Worm (Caenorhabditis elegans) whole organism, L1 larva: Measurements from ENCODE around the gene nhr-110.
A peak's percentile ranks its signal among the peaks of the same experiment; 100 is the strongest.

Experiments
- C04F5.9 ChIP-seq: sonication (generic microtip); optimal IDR thresholded peaks from 2 replicates; lab custom pipeline; 2016; ENCODE audit warnings: missing genetic modification characterization, missing compliant biosample characterization
- F16B12.6 ChIP-seq: fragments of 150-350 bp; optimal IDR thresholded peaks from 2 replicates; lab custom pipeline; 2014; ENCODE audit warnings: missing biosample characterization, missing genetic modification characterization
- blmp-1 ChIP-seq: fragments of 150-350 bp; optimal IDR thresholded peaks from 2 replicates; lab custom pipeline; 2014; ENCODE audit warnings: missing biosample characterization, missing genetic modification characterization
- ceh-88 ChIP-seq: fragments of 200-800 bp; sonication (Bioruptor generic); IDR thresholded peaks from 2 replicates; pipeline ENCODE4 v1.3.6; 2022; ENCODE audit warnings: missing genetic modification characterization, missing compliant biosample characterization
- dsc-1 ChIP-seq: sonication (generic microtip); optimal IDR thresholded peaks from 2 replicates; lab custom pipeline; 2016; ENCODE audit warnings: mild to moderate bottlenecking, missing genetic modification characterization, missing compliant biosample characterization
- efl-3 ChIP-seq: fragments of 200-800 bp; sonication (Bioruptor generic); optimal IDR thresholded peaks from 2 replicates; lab custom pipeline; 2018; ENCODE audit warnings: mild to moderate bottlenecking, missing genetic modification characterization, missing compliant biosample characterization
- ets-5 ChIP-seq: fragments of 200-800 bp; sonication (Bioruptor generic); IDR thresholded peaks from 2 replicates; pipeline ENCODE4 v1.3.6; 2022; ENCODE audit warnings: missing genetic modification characterization, missing compliant biosample characterization
- fkh-4 ChIP-seq: sonication (generic microtip); optimal IDR thresholded peaks from 2 replicates; lab custom pipeline; 2016; ENCODE audit warnings: missing compliant biosample characterization, missing genetic modification characterization, borderline replicate concordance
- fkh-8 ChIP-seq: sonication (generic microtip); optimal IDR thresholded peaks from 2 replicates; lab custom pipeline; 2016; ENCODE audit warnings: mild to moderate bottlenecking, missing genetic modification characterization, missing compliant biosample characterization
- grh-1 ChIP-seq: fragments of 200-800 bp; sonication (Bioruptor generic); IDR thresholded peaks from 2 replicates; pipeline ENCODE4 v1.3.6; 2022; ENCODE audit warnings: missing genetic modification reagents, missing genetic modification characterization, missing compliant biosample characterization
- jun-1 ChIP-seq: fragments of 150-350 bp; optimal IDR thresholded peaks from 2 replicates; lab custom pipeline; 2014; ENCODE audit warnings: missing biosample characterization, missing genetic modification reagents, missing genetic modification characterization
- lin-14 ChIP-seq: fragments of 200-800 bp; sonication (Bioruptor generic); optimal IDR thresholded peaks from 2 replicates; lab custom pipeline; 2018; ENCODE audit warnings: mild to moderate bottlenecking, missing genetic modification characterization, moderate library complexity, missing compliant biosample characterization
- mef-2 ChIP-seq: fragments of 150-350 bp; optimal IDR thresholded peaks from 2 replicates; lab custom pipeline; 2014; ENCODE audit warnings: missing biosample characterization, missing genetic modification characterization
- mep-1 ChIP-seq: fragments of 150-350 bp; optimal IDR thresholded peaks from 2 replicates; lab custom pipeline; 2014; ENCODE audit warnings: missing biosample characterization, missing genetic modification characterization
- nhr-20 ChIP-seq: sonication (generic microtip); optimal IDR thresholded peaks from 2 replicates; lab custom pipeline; 2016; ENCODE audit warnings: mild to moderate bottlenecking, missing genetic modification characterization, missing compliant biosample characterization
- nhr-28 ChIP-seq: fragments of 150-350 bp; optimal IDR thresholded peaks from 2 replicates; lab custom pipeline; 2014; ENCODE audit warnings: missing biosample characterization, missing genetic modification characterization
- nhr-71 ChIP-seq: sonication (generic microtip); optimal IDR thresholded peaks from 2 replicates; lab custom pipeline; 2016; ENCODE audit warnings: mild to moderate bottlenecking, missing genetic modification characterization, moderate library complexity, missing compliant biosample characterization
- nhr-76 ChIP-seq: sonication (generic microtip); optimal IDR thresholded peaks from 2 replicates; lab custom pipeline; 2017; ENCODE audit warnings: missing biosample characterization, missing genetic modification characterization
- nhr-77 ChIP-seq: fragments of 150-350 bp; optimal IDR thresholded peaks from 2 replicates; lab custom pipeline; 2014; ENCODE audit warnings: missing biosample characterization, missing genetic modification characterization
- nhr-85 ChIP-seq: sonication (generic microtip); peaks from one replicate; lab custom pipeline; 2016; ENCODE audit warnings: missing genetic modification characterization, inconsistent platforms, missing compliant biosample characterization
- nhr-90 ChIP-seq: sonication (generic microtip); optimal IDR thresholded peaks from 2 replicates; lab custom pipeline; 2016; ENCODE audit warnings: mild to moderate bottlenecking, missing genetic modification characterization, missing compliant biosample characterization; ENCODE audit not compliant: poor library complexity
- pax-3 ChIP-seq: fragments of 200-800 bp; sonication (Bioruptor generic); optimal IDR thresholded peaks from 2 replicates; lab custom pipeline; 2018; ENCODE audit warnings: mild to moderate bottlenecking, missing genetic modification characterization, moderate library complexity, missing compliant biosample characterization
- rnt-1 ChIP-seq: sonication (generic microtip); optimal IDR thresholded peaks from 2 replicates; lab custom pipeline; 2016; ENCODE audit warnings: mild to moderate bottlenecking, missing genetic modification characterization, moderate library complexity, missing compliant biosample characterization
- unc-98 ChIP-seq: fragments of 200-800 bp; sonication (Bioruptor generic); IDR thresholded peaks from 2 replicates; pipeline ENCODE4 v1.3.6; 2022; ENCODE audit warnings: missing genetic modification characterization, missing compliant biosample characterization
- vab-15 ChIP-seq: sonication (generic microtip); optimal IDR thresholded peaks from 2 replicates; lab custom pipeline; 2017; ENCODE audit warnings: missing genotype, mild to moderate bottlenecking, missing genetic modification characterization, missing compliant biosample characterization
- ztf-11 ChIP-seq, 2 experiments: sonication (generic microtip); optimal IDR thresholded peaks; 2 replicates each; lab custom pipeline; 2016 to 2017; ENCODE audit warnings: missing genetic modification characterization in 2 of 2, missing biosample characterization in 1 of 2, missing compliant biosample characterization in 1 of 2

nhr-110 gene

ce11 chrV:1577092-1577709 lies 47.0 kb downstream of the nhr-110 start:
- TF ChIP-seq ceh-88 (GFP tag; lab: Robert Waterston, UW) = no peak
- no peak for TF ChIP-seq unc-98 (GFP tag; lab: Robert Waterston, UW)
- no peak for TF ChIP-seq nhr-20 (tag; lab: Kevin White, UChicago)
- TF ChIP-seq nhr-76 (tag; lab: Kevin White, UChicago) = no peak
- no peak for TF ChIP-seq grh-1 (GFP tag; lab: Robert Waterston, UW)
- TF ChIP-seq efl-3 (GFP tag; lab: Kevin White, UChicago) = no peak
- no peak for TF ChIP-seq nhr-28
- TF ChIP-seq fkh-8 (tag; lab: Kevin White, UChicago) = no peak
- no peak for TF ChIP-seq F16B12.6 (tag; lab: Kevin White, UChicago)
- no peak for TF ChIP-seq mep-1
- TF ChIP-seq nhr-77 = no peak
- TF ChIP-seq pax-3 (tag; lab: Kevin White, UChicago) = no peak

ce11 chrV:1575493-1576084 lies 48.7 kb downstream of the nhr-110 start:
- no peak for TF ChIP-seq lin-14 (GFP tag; lab: Kevin White, UChicago)
- TF ChIP-seq fkh-4 (tag; lab: Kevin White, UChicago) = no peak
- no peak for TF ChIP-seq blmp-1 (tag; lab: Kevin White, UChicago)
- no peak for TF ChIP-seq rnt-1 (tag; lab: Kevin White, UChicago)
- no peak for TF ChIP-seq unc-98 (GFP tag; lab: Robert Waterston, UW)
- no peak for TF ChIP-seq pax-3 (tag; lab: Kevin White, UChicago)
- no peak for TF ChIP-seq ets-5 (GFP tag; lab: Robert Waterston, UW)
- no peak for TF ChIP-seq mef-2 (tag; lab: Kevin White, UChicago)
- no peak for TF ChIP-seq ceh-88 (GFP tag; lab: Robert Waterston, UW)
- no peak for TF ChIP-seq nhr-71
- TF ChIP-seq vab-15 (tag; lab: Kevin White, UChicago) = no peak
- no peak for TF ChIP-seq C04F5.9
- no peak for TF ChIP-seq jun-1 (tag; lab: Kevin White, UChicago)

ce11 chrV:1574599-1574998 lies 49.6 kb downstream of the nhr-110 start:
- peak; percentile 10 for TF ChIP-seq dsc-1 (tag; lab: Kevin White, UChicago)
- TF ChIP-seq lin-14 (GFP tag; lab: Kevin White, UChicago) = no peak

ce11 chrV:1572585-1572984 lies 51.7 kb downstream of the nhr-110 start:
- TF ChIP-seq rnt-1 (tag; lab: Kevin White, UChicago) (no peak), nhr-85 (peak; percentile 42), ztf-11 (tag; optimal IDR thresholded peaks at IDR 0.05; lab: Kevin White, UChicago) (peak in 1 of 2 experiments; percentile 21), nhr-90 (tag; lab: Kevin White, UChicago) (no peak)
